Fruit fly (Drosophila melanogaster) whole organism, embryonic: ENCODE measurements around the gene CG9164.

Source experiments
- Antp ChIP-seq: fragments of 200-800 bp; sonication (Bioruptor generic); optimal IDR thresholded peaks from 3 replicates; lab custom pipeline; 2016; ENCODE audit warnings: missing biosample characterization, missing genetic modification characterization
- CG10462 ChIP-seq: fragments of 200-800 bp; sonication (Bioruptor generic); optimal IDR thresholded peaks from 2 replicates; lab custom pipeline; 2016; ENCODE audit warnings: missing biosample characterization, missing genetic modification characterization
- CG10979 ChIP-seq: fragments of 200-800 bp; sonication (Bioruptor generic); optimal IDR thresholded peaks from 2 replicates; lab custom pipeline; 2018; ENCODE audit warnings: missing biosample characterization, mild to moderate bottlenecking, missing genetic modification characterization, moderate library complexity
- CG11085 ChIP-seq: fragments of 200-800 bp; sonication (Bioruptor generic); IDR thresholded peaks from 2 replicates; pipeline ENCODE4 v1.3.6; 2022; ENCODE audit warnings: missing biosample characterization, missing genetic modification characterization
- CG13775 ChIP-seq: fragments of 200-800 bp; sonication (Bioruptor generic); optimal IDR thresholded peaks from 3 replicates; lab custom pipeline; 2017; ENCODE audit warnings: missing biosample characterization, mild to moderate bottlenecking, missing genetic modification characterization
- CG15514 ChIP-seq: fragments of 200-800 bp; sonication (Bioruptor generic); optimal IDR thresholded peaks from 3 replicates; lab custom pipeline; 2017; ENCODE audit warnings: missing biosample characterization, missing genetic modification characterization, mild to moderate bottlenecking, moderate library complexity, missing genetic modification reagents
- CG16813 ChIP-seq: fragments of 200-800 bp; sonication (Bioruptor generic); IDR thresholded peaks from 3 replicates; pipeline ENCODE4 v1.3.6; 2022; ENCODE audit warnings: missing biosample characterization, missing genetic modification characterization; ENCODE audit not compliant: partially characterized antibody
- CG17359 ChIP-seq: fragments of 200-800 bp; sonication (Bioruptor generic); optimal IDR thresholded peaks from 3 replicates; lab custom pipeline; 2018; ENCODE audit warnings: missing biosample characterization, mild to moderate bottlenecking, missing genetic modification characterization, moderate library complexity
- CG32532 ChIP-seq: fragments of 200-800 bp; sonication (Bioruptor generic); IDR thresholded peaks from 2 replicates; pipeline ENCODE4 v1.3.6; 2022; ENCODE audit warnings: missing biosample characterization, missing genetic modification characterization
- CG32767 ChIP-seq: fragments of 200-800 bp; sonication (Bioruptor generic); IDR thresholded peaks from 2 replicates; pipeline ENCODE4 v1.3.6; 2022; ENCODE audit warnings: missing biosample characterization, missing genetic modification characterization
- CG34224 ChIP-seq: fragments of 200-800 bp; sonication (Bioruptor generic); IDR thresholded peaks from 3 replicates; pipeline ENCODE4 v1.3.6; 2022; ENCODE audit warnings: missing biosample characterization, missing genetic modification characterization; ENCODE audit not compliant: partially characterized antibody
- CG34376 ChIP-seq: fragments of 200-800 bp; sonication (Bioruptor generic); optimal IDR thresholded peaks from 2 replicates; lab custom pipeline; 2018; ENCODE audit warnings: missing biosample characterization, mild to moderate bottlenecking, missing genetic modification characterization
- CG4360 ChIP-seq: fragments of 200-800 bp; sonication (Bioruptor generic); IDR thresholded peaks from 2 replicates; pipeline ENCODE4 v1.3.6; 2022; ENCODE audit warnings: missing biosample characterization, missing genetic modification characterization
- CG8388 ChIP-seq: fragments of 200-800 bp; sonication (Bioruptor generic); optimal IDR thresholded peaks from 2 replicates; lab custom pipeline; 2019; ENCODE audit warnings: missing biosample characterization, mild to moderate bottlenecking, missing genetic modification characterization, moderate library complexity
- CHES-1-like ChIP-seq: fragments of 200-800 bp; sonication (Bioruptor generic); optimal IDR thresholded peaks from 2 replicates; lab custom pipeline; 2016; ENCODE audit warnings: missing biosample characterization, missing genetic modification characterization
- Dbx ChIP-seq: fragments of 200-800 bp; sonication (Bioruptor generic); IDR thresholded peaks from 3 replicates; pipeline ENCODE4 v1.3.6; 2022; ENCODE audit warnings: missing biosample characterization, missing genetic modification characterization
- Deaf1 ChIP-seq: fragments of 200-800 bp; optimal IDR thresholded peaks from 3 replicates; lab custom pipeline; 2019; ENCODE audit warnings: missing biosample characterization, mild to moderate bottlenecking, missing genetic modification characterization, moderate library complexity
- Dref ChIP-seq: fragments of 200-800 bp; sonication (Bioruptor generic); IDR thresholded peaks from 2 replicates; pipeline ENCODE4 v1.3.6; 2022; ENCODE audit warnings: missing biosample characterization, missing genetic modification characterization
- Hand ChIP-seq: fragments of 200-800 bp; sonication (Bioruptor generic); optimal IDR thresholded peaks from 2 replicates; lab custom pipeline; 2017; ENCODE audit warnings: mild to moderate bottlenecking, missing biosample characterization, missing genetic modification reagents, missing genetic modification characterization
- Meics ChIP-seq: fragments of 200-800 bp; sonication (Bioruptor generic); optimal IDR thresholded peaks from 2 replicates; lab custom pipeline; 2017; ENCODE audit warnings: missing biosample characterization, mild to moderate bottlenecking, missing genetic modification characterization
- Myb ChIP-seq: fragments of 200-800 bp; sonication (Bioruptor generic); optimal IDR thresholded peaks from 2 replicates; lab custom pipeline; 2016; ENCODE audit warnings: missing biosample characterization, missing genetic modification characterization
- NC2α ChIP-seq: fragments of 200-800 bp; sonication (Bioruptor generic); optimal IDR thresholded peaks from 2 replicates; lab custom pipeline; 2016; ENCODE audit warnings: missing biosample characterization, missing genetic modification characterization
- NFAT ChIP-seq: fragments of 200-800 bp; sonication (Bioruptor generic); IDR thresholded peaks from 2 replicates; pipeline ENCODE4 v1.3.6; 2022; ENCODE audit warnings: missing biosample characterization, missing genetic modification characterization
- PHDP ChIP-seq: fragments of 200-800 bp; sonication (Bioruptor generic); optimal IDR thresholded peaks from 3 replicates; lab custom pipeline; 2018; ENCODE audit warnings: missing biosample characterization, mild to moderate bottlenecking, missing genetic modification characterization, moderate library complexity
- Poxn ChIP-seq: fragments of 200-800 bp; sonication (Bioruptor generic); IDR thresholded peaks from 2 replicates; pipeline ENCODE4 v1.3.6; 2022; ENCODE audit warnings: missing biosample characterization, missing genetic modification characterization
- Side ChIP-seq: fragments of 200-800 bp; sonication (Bioruptor generic); optimal IDR thresholded peaks from 2 replicates; lab custom pipeline; 2016; ENCODE audit warnings: missing biosample characterization, missing genetic modification characterization
- Trl ChIP-seq, 3 experiments: fragments of >200 bp in 2 of 3; fragments of 200-800 bp in 1 of 3; sonication (Bioruptor generic) in 1 of 3; optimal IDR thresholded peaks; 2 replicates in 1 of 3; 3 replicates in 2 of 3; lab custom pipeline; 2016 to 2017; ENCODE audit warnings: missing biosample characterization in 1 of 3, missing genetic modification characterization in 1 of 3
- Vsx1 ChIP-seq: fragments of 200-800 bp; sonication (Bioruptor generic); optimal IDR thresholded peaks from 2 replicates; lab custom pipeline; 2017; ENCODE audit warnings: missing biosample characterization, mild to moderate bottlenecking, missing genetic modification characterization, missing genetic modification reagents
- YL-1 ChIP-seq: fragments of 200-800 bp; sonication (Bioruptor generic); optimal IDR thresholded peaks from 3 replicates; lab custom pipeline; 2017; ENCODE audit warnings: missing biosample characterization, mild to moderate bottlenecking, missing genetic modification characterization
- ato ChIP-seq: fragments of 200-800 bp; sonication (Bioruptor generic); IDR thresholded peaks from 2 replicates; pipeline ENCODE4 v1.3.6; 2022; ENCODE audit warnings: missing biosample characterization, missing genetic modification characterization; ENCODE audit not compliant: partially characterized antibody
- bbx ChIP-seq: fragments of 200-800 bp; sonication (Bioruptor generic); IDR thresholded peaks from 2 replicates; pipeline ENCODE4 v1.3.6; 2022; ENCODE audit warnings: missing biosample characterization, missing genetic modification characterization; ENCODE audit not compliant: partially characterized antibody
- cg ChIP-seq: fragments of 200-800 bp; sonication (Bioruptor generic); optimal IDR thresholded peaks from 3 replicates; lab custom pipeline; 2019; ENCODE audit warnings: missing biosample characterization, mild to moderate bottlenecking, missing genetic modification characterization, moderate library complexity
- exex ChIP-seq: fragments of 200-800 bp; sonication (Bioruptor generic); optimal IDR thresholded peaks from 4 replicates; lab custom pipeline; 2018; ENCODE audit warnings: missing biosample characterization, mild to moderate bottlenecking, missing genetic modification characterization, moderate library complexity
- ftz-f1 ChIP-seq: fragments of 200-800 bp; sonication (Bioruptor generic); optimal IDR thresholded peaks from 2 replicates; lab custom pipeline; 2016; ENCODE audit warnings: missing biosample characterization, missing genetic modification characterization
- gce ChIP-seq: fragments of 200-800 bp; sonication (Bioruptor generic); IDR thresholded peaks from 3 replicates; pipeline ENCODE4 v1.3.6; 2022; ENCODE audit warnings: missing biosample characterization, missing genetic modification characterization
- gcm ChIP-seq: fragments of 200-800 bp; sonication (Bioruptor generic); optimal IDR thresholded peaks from 2 replicates; lab custom pipeline; 2019; ENCODE audit warnings: missing biosample characterization, mild to moderate bottlenecking, missing genetic modification characterization, moderate library complexity
- hb ChIP-seq: fragments of 200-800 bp; sonication (Bioruptor generic); IDR thresholded peaks from 3 replicates; pipeline ENCODE4 v1.3.6; 2022; ENCODE audit warnings: missing biosample characterization, missing genetic modification characterization; ENCODE audit not compliant: partially characterized antibody
- maf-S ChIP-seq: fragments of 200-800 bp; sonication (Bioruptor generic); optimal IDR thresholded peaks from 2 replicates; lab custom pipeline; 2016; ENCODE audit warnings: missing biosample characterization, missing genetic modification characterization
- nmo ChIP-seq: fragments of 200-800 bp; sonication (Bioruptor generic); optimal IDR thresholded peaks from 2 replicates; lab custom pipeline; 2018; ENCODE audit warnings: missing biosample characterization, mild to moderate bottlenecking, missing genetic modification characterization, moderate library complexity
- nom ChIP-seq: fragments of 200-800 bp; sonication (Bioruptor generic); optimal IDR thresholded peaks from 2 replicates; lab custom pipeline; 2017; ENCODE audit warnings: missing biosample characterization, missing genetic modification characterization, mild to moderate bottlenecking, moderate library complexity, missing genetic modification reagents
- pho ChIP-seq: fragments of 200-800 bp; sonication (Bioruptor generic); optimal IDR thresholded peaks from 2 replicates; lab custom pipeline; 2016; ENCODE audit warnings: missing biosample characterization, missing genetic modification characterization
- pros ChIP-seq: fragments of 200-800 bp; sonication (Bioruptor generic); optimal IDR thresholded peaks from 3 replicates; lab custom pipeline; 2019; ENCODE audit warnings: missing biosample characterization, mild to moderate bottlenecking, missing genetic modification characterization, moderate library complexity
- scrt ChIP-seq: fragments of 200-800 bp; sonication (Bioruptor generic); optimal IDR thresholded peaks from 2 replicates; lab custom pipeline; 2018; ENCODE audit warnings: missing biosample characterization, mild to moderate bottlenecking, missing genetic modification characterization, moderate library complexity
- sens ChIP-seq: fragments of 200-800 bp; sonication (Bioruptor generic); peaks from one replicate; lab custom pipeline; 2016; ENCODE audit warnings: missing biosample characterization, missing genetic modification characterization
- sisA ChIP-seq: fragments of 200-800 bp; sonication (Bioruptor generic); IDR thresholded peaks from 2 replicates; pipeline ENCODE4 v1.3.6; 2022; ENCODE audit warnings: missing biosample characterization, missing genetic modification characterization
- sna ChIP-seq: fragments of 200-800 bp; sonication (Bioruptor generic); IDR thresholded peaks from 2 replicates; pipeline ENCODE4 v1.3.6; 2022; ENCODE audit warnings: missing biosample characterization, missing genetic modification characterization; ENCODE audit not compliant: partially characterized antibody
- vvl ChIP-seq: fragments of 200-800 bp; sonication (Bioruptor generic); IDR thresholded peaks from 2 replicates; pipeline ENCODE4 v1.3.6; 2022; ENCODE audit warnings: missing biosample characterization, missing genetic modification characterization

CG9164 gene

dm6 chrX:15333066-15333874, 52.0 kb downstream of the CG9164 start, which contains the start of the genes CG9114 and HDAC6 (continued):
- TF ChIP-seq CG34376 (GFP tag; lab: Kevin White, UChicago), result peak; percentile 19
- no peak for TF ChIP-seq sisA
- peak; percentile 74 to 81 for TF ChIP-seq Trl (optimal IDR thresholded peaks at IDR 0.05; lab: Kevin White, UChicago)
- peak; percentile 38 for TF ChIP-seq Trl (GFP tag; optimal IDR thresholded peaks at IDR 0.05; lab: Kevin White, UChicago)
- peak; percentile 87 for TF ChIP-seq scrt
- peak; percentile 29 for TF ChIP-seq nom (GFP tag; lab: Kevin White, UChicago)
- 0 out of 3 replicates have a peak, but pooled peaks have one; percentile 60 for TF ChIP-seq gce (GFP tag; lab: Robert Waterston, UW)
- peak; percentile 93 for TF ChIP-seq sna (GFP tag; lab: Robert Waterston, UW)
- TF ChIP-seq CG10462 (GFP tag; lab: Kevin White, UChicago), result no peak
- peak; percentile 5 for TF ChIP-seq exex (tag; lab: Kevin White, UChicago)
- TF ChIP-seq PHDP (tag; lab: Kevin White, UChicago), result no peak
- peak; percentile 63; the same call in 1 of the 2 replicates for TF ChIP-seq ato (GFP tag; lab: Robert Waterston, UW)
- peak; percentile 72 for TF ChIP-seq bbx
- peak; percentile 2 for TF ChIP-seq Antp (GFP tag; lab: Kevin White, UChicago)
- no peak for TF ChIP-seq Side (GFP tag; lab: Kevin White, UChicago)
- no peak for TF ChIP-seq Deaf1 (tag; lab: Kevin White, UChicago)
- no peak for TF ChIP-seq Poxn (GFP tag; lab: Robert Waterston, UW)
- TF ChIP-seq NC2α (GFP tag; lab: Kevin White, UChicago), result no peak
- peak; percentile 49 for TF ChIP-seq gcm (GFP tag; lab: Kevin White, UChicago)
- TF ChIP-seq CG10979 (tag; lab: Kevin White, UChicago), result no peak
- TF ChIP-seq maf-S (GFP tag; lab: Kevin White, UChicago), result no peak
- TF ChIP-seq Myb (GFP tag; lab: Kevin White, UChicago), result peak; percentile 69
- peak; percentile 85 for TF ChIP-seq CG16813 (GFP tag; lab: Robert Waterston, UW)
- TF ChIP-seq YL-1 (GFP tag; lab: Kevin White, UChicago), result peak; percentile 10
- peak; percentile 6 for TF ChIP-seq CG8388 (GFP tag; lab: Kevin White, UChicago)
- peak; percentile 89 for TF ChIP-seq cg (GFP tag; lab: Kevin White, UChicago)
- peak; percentile 59 for TF ChIP-seq ftz-f1
- TF ChIP-seq Meics, result peak; percentile 27
- TF ChIP-seq Hand (GFP tag; lab: Kevin White, UChicago), result no peak
- peak; percentile 15 for TF ChIP-seq nmo (GFP tag; lab: Kevin White, UChicago)
- TF ChIP-seq Dref (GFP tag; lab: Robert Waterston, UW), result peak; percentile 74
- TF ChIP-seq CG11085 (GFP tag; lab: Robert Waterston, UW), result no peak
- peak; percentile 10; the same call in 1 of the 2 replicates for TF ChIP-seq NFAT (GFP tag; lab: Robert Waterston, UW)
- peak; percentile 9; the same call in 1 of the 2 replicates for TF ChIP-seq CG32532 (GFP tag; lab: Robert Waterston, UW)
- TF ChIP-seq sens (GFP tag; lab: Kevin White, UChicago), result peak; percentile 86
- TF ChIP-seq pros (GFP tag; lab: Kevin White, UChicago), result peak; percentile 10
- TF ChIP-seq CG4360, result peak; percentile 57
- TF ChIP-seq pho, result no peak
- peak; percentile 8 for TF ChIP-seq CG17359 (tag; lab: Kevin White, UChicago)
- peak; percentile 48; the same call in 1 of the 3 replicates for TF ChIP-seq Dbx (GFP tag; lab: Robert Waterston, UW)
- TF ChIP-seq CG34224 (GFP tag; lab: Robert Waterston, UW), result peak; percentile 89; the same call in 2 of the 3 replicates
- peak; percentile 85 for TF ChIP-seq Vsx1 (GFP tag; lab: Kevin White, UChicago)
- TF ChIP-seq CG32767, result no peak
- TF ChIP-seq CG13775, result no peak
- peak; percentile 26 for TF ChIP-seq CHES-1-like (GFP tag; lab: Kevin White, UChicago)
- 0 out of 2 replicates have a peak, but pooled peaks have one; percentile 12 for TF ChIP-seq vvl (GFP tag; lab: Robert Waterston, UW)
- peak; percentile 76 for TF ChIP-seq CG15514 (GFP tag; lab: Kevin White, UChicago)
- peak; percentile 86 for TF ChIP-seq hb (GFP tag; lab: Robert Waterston, UW)
